Worm (Caenorhabditis elegans) whole organism, young adult: ENCODE data around the gene unc-32.

Experiments used
- B0019.2 ChIP-seq: fragments of 200-800 bp; sonication (Bioruptor generic); conservative IDR thresholded peaks from 2 replicates; pipeline ENCODE4 v1.3.6; 2022; ENCODE audit warnings: missing genetic modification reagents, missing genetic modification characterization, missing compliant biosample characterization
- B0261.1 ChIP-seq: sonication (generic microtip); optimal IDR thresholded peaks from 2 replicates; lab custom pipeline; 2016; ENCODE audit warnings: mild to moderate bottlenecking, missing genetic modification characterization, moderate library complexity, missing compliant biosample characterization
- B0336.3 ChIP-seq: fragments of 200-800 bp; sonication (Bioruptor generic); IDR thresholded peaks from 2 replicates; pipeline ENCODE4 v1.3.6; 2022; ENCODE audit warnings: missing genetic modification characterization, missing compliant biosample characterization
- F49E8.2 ChIP-seq: sonication (generic microtip); optimal IDR thresholded peaks from 3 replicates; lab custom pipeline; 2017; ENCODE audit warnings: missing genetic modification characterization, mild to moderate bottlenecking, missing compliant biosample characterization, antibody characterized with exemption, moderate library complexity; ENCODE audit not compliant: insufficient read depth
- F55B11.4 ChIP-seq: sonication (generic microtip); optimal IDR thresholded peaks from 2 replicates; lab custom pipeline; 2016; ENCODE audit warnings: missing compliant biosample characterization, missing genetic modification characterization, borderline replicate concordance; ENCODE audit not compliant: insufficient read depth
- F57A8.1 ChIP-seq: fragments of 200-800 bp; sonication (Bioruptor generic); optimal IDR thresholded peaks from 2 replicates; lab custom pipeline; 2018; ENCODE audit warnings: mild to moderate bottlenecking, missing genetic modification characterization, moderate library complexity, missing compliant biosample characterization
- F57C9.4 ChIP-seq: sonication (generic microtip); optimal IDR thresholded peaks from 2 replicates; lab custom pipeline; 2017; ENCODE audit warnings: mild to moderate bottlenecking, missing genetic modification characterization, missing compliant biosample characterization
- K12H6.12 ChIP-seq: fragments of 200-800 bp; sonication (Bioruptor generic); optimal IDR thresholded peaks from 2 replicates; lab custom pipeline; 2018; ENCODE audit warnings: mild to moderate bottlenecking, missing genetic modification characterization, missing compliant biosample characterization
- T26A5.8 ChIP-seq: sonication (generic microtip); optimal IDR thresholded peaks from 2 replicates; lab custom pipeline; 2016; ENCODE audit warnings: missing genetic modification characterization, missing compliant biosample characterization
- Y53F4B.3 ChIP-seq: fragments of 200-800 bp; sonication (Bioruptor generic); IDR thresholded peaks from 2 replicates; pipeline ENCODE4 v1.3.6; 2022; ENCODE audit warnings: missing genetic modification reagents, missing genetic modification characterization, missing compliant biosample characterization
- Y79H2A.3 ChIP-seq: fragments of 200-800 bp; sonication (Bioruptor generic); conservative IDR thresholded peaks from 2 replicates; pipeline ENCODE4 v1.3.6; 2022; ENCODE audit warnings: missing genetic modification reagents, missing genetic modification characterization, missing compliant biosample characterization
- ama-1 ChIP-seq, 3 experiments: fragments of 150-350 bp in 1 of 3; sonication (generic microtip) in 2 of 3; optimal IDR thresholded peaks; 2 replicates each; lab custom pipeline; 2014 to 2018; ENCODE audit warnings: missing biosample characterization in 2 of 3, missing genetic modification characterization in 2 of 3, missing genetic modification reagents in 2 of 3
- atf-7 ChIP-seq: sonication (generic microtip); optimal IDR thresholded peaks from 2 replicates; lab custom pipeline; 2017; ENCODE audit warnings: mild to moderate bottlenecking, missing genetic modification characterization, missing compliant biosample characterization
- athp-1 ChIP-seq: sonication (generic microtip); optimal IDR thresholded peaks from 2 replicates; lab custom pipeline; 2017; ENCODE audit warnings: mild to moderate bottlenecking, missing genetic modification characterization, missing compliant biosample characterization
- attf-5 ChIP-seq: fragments of 200-800 bp; sonication (Bioruptor generic); optimal IDR thresholded peaks from 2 replicates; lab custom pipeline; 2018; ENCODE audit warnings: mild to moderate bottlenecking, missing genetic modification characterization, missing compliant biosample characterization
- cebp-1 ChIP-seq, 2 experiments: fragments of 200-800 bp in 1 of 2; sonication (Bioruptor generic) in 1 of 2; sonication (generic microtip) in 1 of 2; IDR thresholded peaks in 1 of 2; optimal IDR thresholded peaks in 1 of 2; 2 replicates each; pipeline versions ENCODE4 v1.3.6 to Lab custom; 2017 to 2022; ENCODE audit warnings: missing compliant biosample characterization in 2 of 2, missing genetic modification characterization in 2 of 2, mild to moderate bottlenecking in 1 of 2, missing genetic modification reagents in 1 of 2, moderate library complexity in 1 of 2
- ceh-58 ChIP-seq: fragments of 200-800 bp; sonication (Bioruptor generic); IDR thresholded peaks from 2 replicates; pipeline ENCODE4 v1.3.6; 2022; ENCODE audit warnings: missing genetic modification characterization, missing compliant biosample characterization
- ceh-79 ChIP-seq: sonication (generic microtip); optimal IDR thresholded peaks from 2 replicates; lab custom pipeline; 2017; ENCODE audit warnings: mild to moderate bottlenecking, missing genetic modification characterization, missing compliant biosample characterization
- chd-7 ChIP-seq: sonication (generic microtip); optimal IDR thresholded peaks from 2 replicates; lab custom pipeline; 2016; ENCODE audit warnings: mild to moderate bottlenecking, missing genetic modification characterization, moderate library complexity, missing compliant biosample characterization
- ets-4 ChIP-seq: fragments of 200-800 bp; sonication (Bioruptor generic); optimal IDR thresholded peaks from 2 replicates; lab custom pipeline; 2018; ENCODE audit warnings: mild to moderate bottlenecking, missing genetic modification characterization, missing compliant biosample characterization
- hlh-12 ChIP-seq: sonication (generic microtip); optimal IDR thresholded peaks from 2 replicates; lab custom pipeline; 2016; ENCODE audit warnings: missing genetic modification characterization, missing compliant biosample characterization
- hlh-26 ChIP-seq: fragments of 200-800 bp; sonication (Bioruptor generic); conservative IDR thresholded peaks from 2 replicates; pipeline ENCODE4 v1.3.6; 2022; ENCODE audit warnings: missing genetic modification reagents, missing genetic modification characterization, missing compliant biosample characterization
- hmg-1.2 ChIP-seq: fragments of 200-800 bp; sonication (Bioruptor generic); IDR thresholded peaks from 2 replicates; pipeline ENCODE4 v1.3.6; 2022; ENCODE audit warnings: missing genetic modification reagents, missing genetic modification characterization, missing compliant biosample characterization
- lag-1 ChIP-seq: fragments of 200-800 bp; sonication (Bioruptor generic); IDR thresholded peaks from 2 replicates; pipeline ENCODE4 v1.3.6; 2022; ENCODE audit warnings: missing genetic modification reagents, missing genetic modification characterization, missing compliant biosample characterization
- let-526 ChIP-seq: fragments of 200-800 bp; sonication (Bioruptor generic); IDR thresholded peaks from 2 replicates; pipeline ENCODE4 v1.3.6; 2022; ENCODE audit warnings: missing genetic modification reagents, missing genetic modification characterization, missing compliant biosample characterization
- let-607 ChIP-seq, 2 experiments: fragments of 200-800 bp in 1 of 2; sonication (Bioruptor generic) in 1 of 2; sonication (generic microtip) in 1 of 2; optimal IDR thresholded peaks; 2 replicates each; lab custom pipeline; 2016 to 2018; ENCODE audit warnings: mild to moderate bottlenecking in 2 of 2, missing compliant biosample characterization in 2 of 2, missing genetic modification characterization in 2 of 2, moderate library complexity in 2 of 2, missing genotype in 1 of 2
- lsy-27 ChIP-seq: sonication (generic microtip); optimal IDR thresholded peaks from 2 replicates; lab custom pipeline; 2017; ENCODE audit warnings: missing genetic modification characterization, mild to moderate bottlenecking, missing compliant biosample characterization, antibody characterized with exemption, missing genotype, borderline replicate concordance; ENCODE audit not compliant: insufficient read depth
- madf-10 ChIP-seq: sonication (generic microtip); optimal IDR thresholded peaks from 2 replicates; lab custom pipeline; 2016; ENCODE audit warnings: mild to moderate bottlenecking, missing genetic modification characterization, missing compliant biosample characterization
- madf-6 ChIP-seq: fragments of 200-800 bp; sonication (Bioruptor generic); IDR thresholded peaks from 2 replicates; pipeline ENCODE4 v1.3.6; 2022; ENCODE audit warnings: missing genetic modification reagents, missing genetic modification characterization, missing compliant biosample characterization
- mcd-1 ChIP-seq: fragments of 200-800 bp; sonication (Bioruptor generic); IDR thresholded peaks from 2 replicates; pipeline ENCODE4 v1.3.6; 2022; ENCODE audit warnings: missing genetic modification reagents, missing genetic modification characterization, missing compliant biosample characterization
- nfyb-1 ChIP-seq: fragments of 200-800 bp; sonication (Bioruptor generic); IDR thresholded peaks from 2 replicates; pipeline ENCODE4 v1.3.6; 2022; ENCODE audit warnings: missing genetic modification reagents, missing genetic modification characterization, missing compliant biosample characterization
- nhr-80 ChIP-seq: sonication (generic microtip); optimal IDR thresholded peaks from 2 replicates; lab custom pipeline; 2016; ENCODE audit warnings: missing genetic modification characterization, missing compliant biosample characterization
- pha-4 ChIP-seq: fragments of 150-350 bp; sonication (generic microtip); optimal IDR thresholded peaks from 2 replicates; lab custom pipeline; 2014; ENCODE audit warnings: missing biosample characterization, missing genetic modification reagents, missing genetic modification characterization
- rec-8 ChIP-seq, 2 experiments: sonication (generic microtip); optimal IDR thresholded peaks; 2 replicates each; lab custom pipeline; 2016; ENCODE audit warnings: mild to moderate bottlenecking in 2 of 2, missing genetic modification characterization in 2 of 2, missing genetic modification reagents in 2 of 2, missing genotype in 2 of 2, missing biosample characterization in 1 of 2, missing compliant biosample characterization in 1 of 2, moderate library complexity in 1 of 2
- repo-1 ChIP-seq: sonication (generic microtip); optimal IDR thresholded peaks from 2 replicates; lab custom pipeline; 2017; ENCODE audit warnings: mild to moderate bottlenecking, missing genetic modification characterization, missing compliant biosample characterization
- snpc-4 ChIP-seq, 5 experiments: fragments of 150-350 bp in 1 of 5; sonication (generic microtip) in 4 of 5; optimal IDR thresholded peaks; 2 replicates each; lab custom pipeline; 2014 to 2018; ENCODE audit warnings: missing genetic modification characterization in 5 of 5, missing biosample characterization in 3 of 5, antibody characterized with exemption in 2 of 5, mild to moderate bottlenecking in 2 of 5, missing compliant biosample characterization in 2 of 5, missing genotype in 2 of 5, moderate library complexity in 2 of 5, missing genetic modification reagents in 1 of 5
- sptf-2 ChIP-seq: fragments of 200-800 bp; sonication (Bioruptor generic); optimal IDR thresholded peaks from 2 replicates; lab custom pipeline; 2018; ENCODE audit warnings: mild to moderate bottlenecking, missing genetic modification characterization, missing compliant biosample characterization
- tlf-1 ChIP-seq: fragments of 200-800 bp; sonication (Bioruptor generic); optimal IDR thresholded peaks from 2 replicates; lab custom pipeline; 2018; ENCODE audit warnings: mild to moderate bottlenecking, missing genetic modification characterization, missing compliant biosample characterization
- xnd-1 ChIP-seq: sonication (generic microtip); optimal IDR thresholded peaks from 2 replicates; lab custom pipeline; 2016; ENCODE audit warnings: missing genotype, missing genetic modification reagents, missing genetic modification characterization, missing compliant biosample characterization
- zfh-2 ChIP-seq: fragments of 200-800 bp; sonication (Bioruptor generic); conservative IDR thresholded peaks from 2 replicates; pipeline ENCODE4 v1.3.6; 2022; ENCODE audit warnings: missing genetic modification reagents, missing genetic modification characterization, missing compliant biosample characterization
- zim-3 ChIP-seq: sonication (generic microtip); optimal IDR thresholded peaks from 2 replicates; lab custom pipeline; 2017; ENCODE audit warnings: mild to moderate bottlenecking, missing genetic modification characterization, moderate library complexity, missing compliant biosample characterization
- ztf-28 ChIP-seq: fragments of 200-800 bp; sonication (Bioruptor generic); IDR thresholded peaks from 2 replicates; pipeline ENCODE4 v1.3.6; 2022; ENCODE audit warnings: missing genetic modification reagents, missing genetic modification characterization, missing compliant biosample characterization
- ztf-3 ChIP-seq: fragments of 200-800 bp; sonication (Bioruptor generic); optimal IDR thresholded peaks from 2 replicates; lab custom pipeline; 2018; ENCODE audit warnings: mild to moderate bottlenecking, missing genetic modification characterization, missing compliant biosample characterization
- ztf-6 ChIP-seq: fragments of 200-800 bp; sonication (Bioruptor generic); IDR thresholded peaks from 2 replicates; pipeline ENCODE4 v1.3.6; 2022; ENCODE audit warnings: missing genetic modification reagents, missing genetic modification characterization, missing compliant biosample characterization

unc-32 gene

ce11 chrIII:8904914-8905665 is at the start of gene unc-32 (continued):
- no peak for TF ChIP-seq lag-1 (GFP tag; lab: Robert Waterston, UW)
- TF ChIP-seq F49E8.2: no peak
- no peak for TF ChIP-seq ztf-28 (GFP tag; lab: Robert Waterston, UW)
- TF ChIP-seq let-607 (tag; optimal IDR thresholded peaks at IDR 0.05; lab: Kevin White, UChicago): peak in 1 of 2 experiments; percentile 29
- TF ChIP-seq sptf-2 (GFP tag; lab: Kevin White, UChicago): no peak
- TF ChIP-seq lsy-27: no peak
- TF ChIP-seq nhr-80: no peak
- TF ChIP-seq madf-6: 0 out of 2 replicates have a peak, but pooled peaks have one; percentile 8
- peak; percentile 24 for TF ChIP-seq K12H6.12 (tag; lab: Kevin White, UChicago)
- no peak for TF ChIP-seq ama-1 (optimal IDR thresholded peaks at IDR 0.05; lab: Kevin White, UChicago)
- peak in 1 of 2 experiments; percentile 17 for TF ChIP-seq ama-1 (GFP tag; optimal IDR thresholded peaks at IDR 0.05; lab: Kevin White, UChicago)
- no peak for TF ChIP-seq F57C9.4 (tag; lab: Kevin White, UChicago)
- no peak for TF ChIP-seq Y53F4B.3 (GFP tag; lab: Robert Waterston, UW)
- no peak for TF ChIP-seq ztf-6 (GFP tag; lab: Robert Waterston, UW)
- no peak for TF ChIP-seq nfyb-1
- TF ChIP-seq atf-7 (tag; lab: Kevin White, UChicago): no peak
- no peak for TF ChIP-seq ztf-3 (GFP tag; lab: Kevin White, UChicago)
- TF ChIP-seq pha-4 (tag; lab: Kevin White, UChicago): peak; percentile 37
- no peak for TF ChIP-seq F57A8.1 (GFP tag; lab: Kevin White, UChicago)
- TF ChIP-seq attf-5 (GFP tag; lab: Kevin White, UChicago): peak; percentile 22
- TF ChIP-seq snpc-4 (GFP tag; optimal IDR thresholded peaks at IDR 0.05; lab: Kevin White, UChicago): no peak
- TF ChIP-seq snpc-4 (tag; optimal IDR thresholded peaks at IDR 0.05; lab: Kevin White, UChicago): no peak
- no peak for TF ChIP-seq tlf-1 (GFP tag; lab: Kevin White, UChicago)
- no peak for TF ChIP-seq ets-4 (GFP tag; lab: Kevin White, UChicago)
- TF ChIP-seq mcd-1 (GFP tag; lab: Robert Waterston, UW): no peak; the same call in 1 of the 2 replicates
- no peak for TF ChIP-seq madf-10 (tag; lab: Kevin White, UChicago)
- no peak for TF ChIP-seq rec-8 (tag; optimal IDR thresholded peaks at IDR 0.05; lab: Kevin White, UChicago)
- no peak for TF ChIP-seq hlh-26
- TF ChIP-seq Y79H2A.3 (GFP tag; lab: Robert Waterston, UW): no peak
- TF ChIP-seq xnd-1 (tag; lab: Kevin White, UChicago): no peak
- no peak for TF ChIP-seq F55B11.4
- no peak for TF ChIP-seq ceh-79 (tag; lab: Kevin White, UChicago)
- TF ChIP-seq zfh-2 (GFP tag; lab: Robert Waterston, UW): peak; percentile 59
- TF ChIP-seq hlh-12 (tag; lab: Kevin White, UChicago): no peak
- no peak for TF ChIP-seq zim-3 (tag; lab: Kevin White, UChicago)
- TF ChIP-seq B0261.1: no peak
- 0 out of 2 replicates have a peak, but pooled peaks have one; percentile 5 for TF ChIP-seq hmg-1.2 (GFP tag; lab: Robert Waterston, UW)
- no peak for TF ChIP-seq ceh-58
- TF ChIP-seq let-526 (GFP tag; lab: Robert Waterston, UW): no peak
- TF ChIP-seq repo-1 (tag; lab: Kevin White, UChicago): no peak
- TF ChIP-seq T26A5.8 (tag; lab: Kevin White, UChicago): no peak
- TF ChIP-seq B0019.2 (GFP tag; lab: Robert Waterston, UW): no peak
- TF ChIP-seq cebp-1 (GFP tag; IDR thresholded peaks at IDR 0.05; lab: Robert Waterston, UW): peak; percentile 68
- TF ChIP-seq cebp-1 (tag; optimal IDR thresholded peaks at IDR 0.05; lab: Kevin White, UChicago): peak; percentile 84
- peak; percentile 21 for TF ChIP-seq chd-7 (tag; lab: Kevin White, UChicago)
- no peak for TF ChIP-seq B0336.3 (GFP tag; lab: Robert Waterston, UW)
- TF ChIP-seq athp-1 (tag; lab: Kevin White, UChicago): peak; percentile 22
